Worm (Caenorhabditis elegans): Measurements from ENCODE around the gene cpd-2.

DNA sequence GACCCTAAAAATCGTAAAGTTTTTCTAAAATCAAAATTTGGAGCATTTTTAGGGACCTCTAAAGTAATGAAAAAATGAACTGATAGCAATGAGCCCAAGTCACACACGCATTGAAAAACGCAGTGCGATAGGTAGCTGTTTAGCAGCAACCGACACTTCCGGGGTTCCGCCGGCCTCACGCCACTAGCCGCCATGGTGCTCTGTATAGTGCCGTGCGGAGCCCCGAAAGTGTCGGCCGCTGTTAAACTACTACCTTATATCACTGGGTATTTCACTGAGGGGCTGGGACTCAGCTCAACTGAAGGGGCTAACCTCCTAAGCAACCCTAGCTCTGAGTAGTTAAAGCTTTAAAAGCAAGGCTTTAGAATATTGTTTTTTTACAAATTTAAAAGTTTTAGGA, 49.6 kb downstream of the cpd-2 start:
- TF ChIP-seq peb-1 (tag; optimal IDR thresholded peaks at IDR 0.05) = no peak
- no peak for TF ChIP-seq nhr-237 (tag; optimal IDR thresholded peaks at IDR 0.05)
- no peak for TF ChIP-seq nhr-23 (tag; optimal IDR thresholded peaks at IDR 0.05)
- TF ChIP-seq ztf-4 (tag; optimal IDR thresholded peaks at IDR 0.05) = no peak
- TF ChIP-seq ZK546.5 (tag; optimal IDR thresholded peaks at IDR 0.05) = no peak
- no peak for TF ChIP-seq ama-1 (optimal IDR thresholded peaks at IDR 0.05)
- TF ChIP-seq skn-1 (tag; optimal IDR thresholded peaks at IDR 0.05) = no peak
- TF ChIP-seq nhr-11 (tag; optimal IDR thresholded peaks at IDR 0.05) = no peak
- no peak for TF ChIP-seq gmeb-1 (tag; optimal IDR thresholded peaks at IDR 0.05)
- TF ChIP-seq lin-13 (GFP tag; optimal IDR thresholded peaks at IDR 0.05) = no peak
- TF ChIP-seq Y55F3AM.14 (GFP tag; optimal IDR thresholded peaks at IDR 0.05) = no peak
- no peak for TF ChIP-seq sem-4 (tag; optimal IDR thresholded peaks at IDR 0.05)
- TF ChIP-seq aly-2 (tag; optimal IDR thresholded peaks at IDR 0.05) = no peak
- no peak for TF ChIP-seq ztf-1 (GFP tag; conservative IDR thresholded peaks at IDR 0.05)

Measured in whole organism, L2 larva.